Worm (Caenorhabditis elegans) whole organism, L2 larva: ENCODE results near the gene sym-4.

Source experiments
- R02D3.7 ChIP-seq: fragments of 150-350 bp; optimal IDR thresholded peaks from 2 replicates; lab custom pipeline; 2014; ENCODE audit warnings: missing biosample characterization, missing genetic modification characterization
- Y55F3AM.14 ChIP-seq: fragments of 200-800 bp; sonication (Bioruptor generic); optimal IDR thresholded peaks from 2 replicates; lab custom pipeline; 2018; ENCODE audit warnings: mild to moderate bottlenecking, missing genetic modification characterization, missing compliant biosample characterization
- ZK546.5 ChIP-seq: sonication (generic microtip); optimal IDR thresholded peaks from 2 replicates; lab custom pipeline; 2017; ENCODE audit warnings: missing biosample characterization, missing genetic modification characterization
- alr-1 ChIP-seq: fragments of 150-350 bp; optimal IDR thresholded peaks from 2 replicates; lab custom pipeline; 2014; ENCODE audit warnings: missing biosample characterization, missing genetic modification characterization
- aly-2 ChIP-seq: fragments of 150-350 bp; optimal IDR thresholded peaks from 2 replicates; lab custom pipeline; 2014; ENCODE audit warnings: missing biosample characterization, missing genetic modification characterization
- ama-1 ChIP-seq: fragments of 150-350 bp; optimal IDR thresholded peaks from 2 replicates; lab custom pipeline; 2018; ENCODE audit warnings: inconsistent platforms
- blmp-1 ChIP-seq: sonication (generic microtip); optimal IDR thresholded peaks from 2 replicates; lab custom pipeline; 2017; ENCODE audit warnings: missing genetic modification characterization, mild to moderate bottlenecking, missing compliant biosample characterization, antibody characterized with exemption, moderate library complexity; ENCODE audit not compliant: insufficient read depth
- crh-2 ChIP-seq: sonication (generic microtip); optimal IDR thresholded peaks from 2 replicates; lab custom pipeline; 2017; ENCODE audit warnings: missing biosample characterization, missing genetic modification characterization
- dmd-4 ChIP-seq: sonication (generic microtip); optimal IDR thresholded peaks from 2 replicates; lab custom pipeline; 2017; ENCODE audit warnings: missing biosample characterization, missing genetic modification characterization
- egl-27 ChIP-seq: sonication (generic microtip); optimal IDR thresholded peaks from 3 replicates; lab custom pipeline; 2017; ENCODE audit warnings: missing biosample characterization, missing genetic modification reagents, missing genetic modification characterization
- elt-1 ChIP-seq: fragments of 150-350 bp; optimal IDR thresholded peaks from 2 replicates; lab custom pipeline; 2014; ENCODE audit warnings: missing biosample characterization, missing genetic modification characterization
- elt-3 ChIP-seq: sonication (generic microtip); optimal IDR thresholded peaks from 2 replicates; lab custom pipeline; 2017; ENCODE audit warnings: missing biosample characterization, missing genetic modification characterization
- fos-1 ChIP-seq: fragments of 150-350 bp; optimal IDR thresholded peaks from 2 replicates; lab custom pipeline; 2014; ENCODE audit warnings: missing biosample characterization, missing genetic modification characterization
- lin-11 ChIP-seq: fragments of 150-350 bp; sonication (generic microtip); optimal IDR thresholded peaks from 2 replicates; lab custom pipeline; 2014; ENCODE audit warnings: missing biosample characterization, missing genetic modification characterization, inconsistent platforms, mixed read lengths
- lin-13 ChIP-seq: fragments of 150-350 bp; optimal IDR thresholded peaks from 2 replicates; lab custom pipeline; 2014; ENCODE audit warnings: missing biosample characterization, missing genetic modification reagents, missing genetic modification characterization
- lin-39 ChIP-seq: fragments of 150-350 bp; optimal IDR thresholded peaks from 2 replicates; lab custom pipeline; 2014; ENCODE audit warnings: missing biosample characterization, missing genetic modification reagents, missing genetic modification characterization
- lsy-2 ChIP-seq, 2 experiments: fragments of 150-350 bp in 1 of 2; sonication (generic microtip) in 1 of 2; optimal IDR thresholded peaks; 2 replicates each; lab custom pipeline; 2014 to 2017; ENCODE audit warnings: missing biosample characterization in 2 of 2, missing genetic modification characterization in 2 of 2
- mbf-1 ChIP-seq: sonication (generic microtip); optimal IDR thresholded peaks from 2 replicates; lab custom pipeline; 2017; ENCODE audit warnings: missing biosample characterization, missing genetic modification characterization
- mdl-1 ChIP-seq, 2 experiments: fragments of 150-350 bp in 1 of 2; sonication (generic microtip) in 1 of 2; optimal IDR thresholded peaks; 2 replicates each; lab custom pipeline; 2017; ENCODE audit warnings: missing biosample characterization in 2 of 2, missing genetic modification characterization in 2 of 2
- nhr-10 ChIP-seq: sonication (generic microtip); optimal IDR thresholded peaks from 2 replicates; lab custom pipeline; 2017; ENCODE audit warnings: missing biosample characterization, missing genetic modification characterization
- nhr-11 ChIP-seq: fragments of 150-350 bp; optimal IDR thresholded peaks from 2 replicates; lab custom pipeline; 2014; ENCODE audit warnings: missing biosample characterization, missing genetic modification characterization
- nhr-12 ChIP-seq: fragments of 150-350 bp; optimal IDR thresholded peaks from 2 replicates; lab custom pipeline; 2014; ENCODE audit warnings: missing biosample characterization, missing genetic modification characterization
- nhr-129 ChIP-seq: fragments of 150-350 bp; optimal IDR thresholded peaks from 2 replicates; lab custom pipeline; 2014; ENCODE audit warnings: missing biosample characterization, missing genetic modification characterization
- nhr-21 ChIP-seq: fragments of 150-350 bp; optimal IDR thresholded peaks from 2 replicates; lab custom pipeline; 2014; ENCODE audit warnings: missing biosample characterization, missing genetic modification characterization
- nhr-23 ChIP-seq: fragments of 150-350 bp; optimal IDR thresholded peaks from 2 replicates; lab custom pipeline; 2014; ENCODE audit warnings: missing biosample characterization, missing genetic modification reagents, missing genetic modification characterization
- nhr-237 ChIP-seq: fragments of 150-350 bp; optimal IDR thresholded peaks from 2 replicates; lab custom pipeline; 2014; ENCODE audit warnings: missing biosample characterization, missing genetic modification characterization
- nhr-77 ChIP-seq: fragments of 150-350 bp; optimal IDR thresholded peaks from 2 replicates; lab custom pipeline; 2014; ENCODE audit warnings: missing biosample characterization, missing genetic modification characterization
- peb-1 ChIP-seq: fragments of 150-350 bp; optimal IDR thresholded peaks from 2 replicates; lab custom pipeline; 2014; ENCODE audit warnings: missing biosample characterization, missing genetic modification characterization
- sem-4 ChIP-seq: fragments of 150-350 bp; optimal IDR thresholded peaks from 2 replicates; lab custom pipeline; 2014; ENCODE audit warnings: missing biosample characterization, missing genetic modification reagents, missing genetic modification characterization
- skn-1 ChIP-seq: sonication (generic microtip); optimal IDR thresholded peaks from 2 replicates; lab custom pipeline; 2017; ENCODE audit warnings: missing biosample characterization, missing genetic modification characterization
- sma-9 ChIP-seq, 2 experiments: fragments of 150-350 bp in 1 of 2; sonication (generic microtip) in 1 of 2; optimal IDR thresholded peaks; 2 replicates each; lab custom pipeline; 2014 to 2016; ENCODE audit warnings: missing genetic modification characterization in 2 of 2, mild to moderate bottlenecking in 1 of 2, missing biosample characterization in 1 of 2, missing compliant biosample characterization in 1 of 2, missing genetic modification reagents in 1 of 2, moderate library complexity in 1 of 2
- unc-55 ChIP-seq: fragments of 150-350 bp; sonication (generic microtip); optimal IDR thresholded peaks from 3 replicates; lab custom pipeline; 2014; ENCODE audit warnings: missing biosample characterization, missing genetic modification reagents, missing genetic modification characterization
- unc-62 ChIP-seq: fragments of 150-350 bp; optimal IDR thresholded peaks from 2 replicates; lab custom pipeline; 2014; ENCODE audit warnings: missing biosample characterization, missing genetic modification reagents, missing genetic modification characterization
- zag-1 ChIP-seq: fragments of 150-350 bp; optimal IDR thresholded peaks from 2 replicates; lab custom pipeline; 2014; ENCODE audit warnings: missing biosample characterization, missing genetic modification characterization
- ztf-1 ChIP-seq: fragments of 200-800 bp; sonication (Bioruptor generic); conservative IDR thresholded peaks from 2 replicates; pipeline ENCODE4 v1.3.6; 2022; ENCODE audit warnings: missing genetic modification characterization, missing compliant biosample characterization
- ztf-4 ChIP-seq: fragments of 150-350 bp; optimal IDR thresholded peaks from 2 replicates; lab custom pipeline; 2014; ENCODE audit warnings: missing biosample characterization, missing genetic modification characterization

The sym-4 gene

DNA sequence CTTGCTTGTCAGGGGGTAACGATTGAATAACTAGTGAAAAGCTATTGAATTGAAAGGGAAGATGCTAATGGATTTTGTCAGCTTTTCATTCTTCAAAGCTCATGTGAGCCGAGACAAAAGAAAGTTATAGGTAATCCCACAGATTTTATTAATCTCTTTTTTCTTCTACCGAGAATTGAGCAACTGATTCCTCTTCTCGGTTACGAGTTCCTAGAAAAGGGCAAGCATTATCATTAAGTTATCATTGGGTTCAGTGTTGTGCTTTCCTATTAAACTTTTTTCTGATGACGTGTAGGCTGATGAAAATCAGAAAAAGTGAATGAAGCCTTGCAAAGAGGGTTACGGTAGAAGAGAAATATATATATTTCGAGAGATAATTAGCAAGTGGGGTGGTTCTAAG is 16.2 kb upstream of the sym-4 start:
- TF ChIP-seq lsy-2 (tag; optimal IDR thresholded peaks at IDR 0.05; lab: Kevin White, UChicago): no peak
- TF ChIP-seq unc-55: no peak
- no peak for TF ChIP-seq ama-1 (lab: Kevin White, UChicago)
- no peak for TF ChIP-seq egl-27 (tag; lab: Kevin White, UChicago)
- no peak for TF ChIP-seq nhr-11 (tag; lab: Kevin White, UChicago)
- no peak for TF ChIP-seq skn-1
- TF ChIP-seq alr-1: no peak

DNA sequence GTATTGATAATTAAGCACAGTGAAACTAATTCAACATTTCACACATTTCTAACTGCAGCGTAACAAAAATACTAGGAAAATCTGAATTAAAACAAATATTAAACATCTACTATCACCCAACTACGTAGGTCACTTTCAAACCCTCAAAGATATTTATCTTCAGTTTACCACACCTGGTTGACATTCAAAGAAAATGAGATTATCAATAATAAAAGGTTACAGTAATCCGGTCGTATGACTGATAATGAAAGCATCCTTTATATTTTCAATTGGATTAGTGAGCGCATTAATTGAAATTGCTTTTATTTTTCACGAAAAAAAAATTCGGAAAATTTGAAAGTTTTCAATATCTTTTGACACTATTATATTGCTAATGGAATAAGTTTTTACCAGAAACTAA is 13.1 kb upstream of the sym-4 start:
- TF ChIP-seq unc-62 (GFP tag; lab: Kevin White, UChicago) (no peak), R02D3.7 (no peak), ama-1 (lab: Kevin White, UChicago) (no peak), dmd-4 (tag; lab: Kevin White, UChicago) (no peak), crh-2 (tag; lab: Kevin White, UChicago) (no peak), nhr-21 (tag; lab: Kevin White, UChicago) (no peak), nhr-129 (tag; lab: Kevin White, UChicago) (no peak), Y55F3AM.14 (no peak), mbf-1 (tag; lab: Kevin White, UChicago) (no peak), peb-1 (tag; lab: Kevin White, UChicago) (no peak)

DNA sequence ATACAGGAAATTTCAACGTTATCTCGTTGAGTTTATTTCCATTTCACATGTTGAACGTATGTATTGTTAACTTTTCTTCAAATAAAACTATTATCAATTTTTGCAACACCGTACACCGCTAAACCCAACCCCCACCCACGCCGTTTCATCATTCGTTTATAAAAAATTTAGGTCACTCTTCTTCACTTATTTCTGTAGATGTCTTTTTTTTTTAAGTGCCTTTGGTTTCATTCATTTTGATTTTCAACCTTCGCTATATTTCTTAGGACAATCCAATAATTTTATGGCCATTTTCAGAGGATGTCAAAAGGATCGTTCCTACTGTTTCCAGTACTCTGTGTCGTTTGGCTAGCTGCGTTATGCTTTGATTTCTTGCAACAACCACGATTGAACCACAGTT is 10.7 kb upstream of the sym-4 start, which contains the start of gene C37E2.3:
Gene C37E2.3, plus strand, starts transcription at position 301 of the 400 bp plus-strand sequence.
- TF ChIP-seq lin-13 (GFP tag; lab: Kevin White, UChicago) (no peak), ztf-4 (tag; lab: Kevin White, UChicago) (no peak), egl-27 (tag; lab: Kevin White, UChicago) (no peak), fos-1 (no peak), nhr-21 (tag; lab: Kevin White, UChicago) (no peak), blmp-1 (tag; lab: Kevin White, UChicago) (no peak), elt-1 (tag; lab: Kevin White, UChicago) (no peak), sma-9 (GFP tag; optimal IDR thresholded peaks at IDR 0.05; lab: Kevin White, UChicago) (no peak), sma-9 (tag; optimal IDR thresholded peaks at IDR 0.05; lab: Kevin White, UChicago) (no peak), elt-3 (tag; lab: Kevin White, UChicago) (no peak), unc-62 (GFP tag; lab: Kevin White, UChicago) (no peak), nhr-11 (tag; lab: Kevin White, UChicago) (no peak), mdl-1 (tag; optimal IDR thresholded peaks at IDR 0.05; lab: Kevin White, UChicago) (no peak), sem-4 (tag; lab: Kevin White, UChicago) (no peak)

DNA sequence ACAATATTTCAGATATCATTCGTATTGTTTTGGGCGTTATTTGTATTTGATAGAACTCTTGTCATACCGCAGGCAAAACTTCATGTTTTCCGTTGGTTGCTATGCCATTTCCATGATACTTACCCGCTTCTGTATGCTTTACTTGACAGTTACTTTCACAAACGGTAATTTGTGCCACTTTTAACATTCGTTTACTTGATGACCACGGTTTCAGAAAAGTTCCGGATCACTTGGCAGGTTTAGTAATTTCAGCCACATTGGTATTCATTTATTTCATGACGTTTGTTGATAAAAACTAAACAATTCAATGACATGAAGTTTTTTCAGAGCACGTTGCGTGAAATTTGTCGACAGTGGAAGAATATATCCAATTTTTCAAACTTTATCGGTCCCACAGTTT is 10.1 kb upstream of the sym-4 start:
- no peak for TF ChIP-seq ama-1 (lab: Kevin White, UChicago)
- TF ChIP-seq lin-11: no peak
- TF ChIP-seq aly-2: no peak
- no peak for TF ChIP-seq Y55F3AM.14
- no peak for TF ChIP-seq skn-1
- no peak for TF ChIP-seq lin-39 (tag; lab: Kevin White, UChicago)
- TF ChIP-seq elt-3 (tag; lab: Kevin White, UChicago): no peak
- no peak for TF ChIP-seq ztf-1
- TF ChIP-seq dmd-4 (tag; lab: Kevin White, UChicago): no peak
- TF ChIP-seq R02D3.7: no peak
- no peak for TF ChIP-seq alr-1
- no peak for TF ChIP-seq nhr-237 (tag; lab: Kevin White, UChicago)

DNA sequence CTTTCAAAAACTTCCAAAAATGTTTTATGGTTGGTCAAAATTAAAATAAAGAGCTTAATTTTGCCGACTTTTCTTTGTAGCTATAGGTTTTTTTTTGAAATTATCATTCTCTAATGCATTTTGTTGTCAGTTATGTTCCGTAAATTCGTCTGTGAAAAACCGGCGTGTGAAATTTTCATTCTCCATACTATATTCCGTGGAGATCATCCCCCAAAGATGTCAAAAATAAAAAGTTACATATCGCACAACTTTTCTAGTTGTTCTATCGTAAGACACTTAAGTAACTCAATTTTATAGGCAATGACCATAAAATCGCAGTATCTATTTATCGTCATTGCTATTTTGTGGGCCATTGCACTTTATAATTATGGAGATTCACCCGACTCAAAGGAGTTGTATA is 9.3 kb upstream of the sym-4 start, which contains the start of gene C37E2.10:
Gene C37E2.10, plus strand, starts transcription at position 301 of the 400 bp plus-strand sequence.
- no peak for TF ChIP-seq crh-2 (tag; lab: Kevin White, UChicago)
- no peak for TF ChIP-seq sem-4 (tag; lab: Kevin White, UChicago)
- TF ChIP-seq elt-1 (tag; lab: Kevin White, UChicago): no peak
- TF ChIP-seq ama-1 (lab: Kevin White, UChicago): no peak
- no peak for TF ChIP-seq R02D3.7
- TF ChIP-seq lin-13 (GFP tag; lab: Kevin White, UChicago): no peak
- no peak for TF ChIP-seq unc-62 (GFP tag; lab: Kevin White, UChicago)
- TF ChIP-seq nhr-23 (tag; lab: Kevin White, UChicago): no peak
- TF ChIP-seq lin-39 (tag; lab: Kevin White, UChicago): no peak
- TF ChIP-seq nhr-77 (tag; lab: Kevin White, UChicago): no peak
- TF ChIP-seq zag-1: no peak
- TF ChIP-seq nhr-10 (tag; lab: Kevin White, UChicago): no peak
- no peak for TF ChIP-seq nhr-129 (tag; lab: Kevin White, UChicago)
- TF ChIP-seq ZK546.5 (tag; lab: Kevin White, UChicago): no peak
- TF ChIP-seq peb-1 (tag; lab: Kevin White, UChicago): no peak
- no peak for TF ChIP-seq nhr-237 (tag; lab: Kevin White, UChicago)
- TF ChIP-seq Y55F3AM.14: no peak
- no peak for TF ChIP-seq nhr-11 (tag; lab: Kevin White, UChicago)
- TF ChIP-seq ztf-4 (tag; lab: Kevin White, UChicago): no peak
- no peak for TF ChIP-seq nhr-12 (tag; lab: Kevin White, UChicago)
- TF ChIP-seq, all 48 proteins: peak for 0
